Fruit fly (Drosophila melanogaster) whole organism, pupa: Measurements from ENCODE around the gene Ucp4B.

Experiments used
- CG10348 ChIP-seq: fragments of 200-800 bp; sonication (Bioruptor generic); IDR thresholded peaks from 2 replicates; pipeline ENCODE4 v1.3.6; 2022; ENCODE audit warnings: missing biosample characterization, missing genetic modification characterization
- CG12605 ChIP-seq: fragments of 200-800 bp; sonication (Bioruptor generic); IDR thresholded peaks from 2 replicates; pipeline ENCODE4 v1.3.6; 2022; ENCODE audit warnings: missing biosample characterization, missing genetic modification characterization
- CG13204 ChIP-seq: fragments of 200-800 bp; sonication (Bioruptor generic); optimal IDR thresholded peaks from 2 replicates; lab custom pipeline; 2018; ENCODE audit warnings: missing biosample characterization, mild to moderate bottlenecking, missing genetic modification characterization, moderate library complexity
- CG14655 ChIP-seq: fragments of 200-800 bp; sonication (Bioruptor generic); optimal IDR thresholded peaks from 3 replicates; lab custom pipeline; 2017; ENCODE audit warnings: mild to moderate bottlenecking, missing biosample characterization, missing genetic modification reagents, missing genetic modification characterization
- CG15710 ChIP-seq: fragments of 200-800 bp; sonication (Bioruptor generic); optimal IDR thresholded peaks from 2 replicates; lab custom pipeline; 2018; ENCODE audit warnings: missing biosample characterization, mild to moderate bottlenecking, missing genetic modification characterization, moderate library complexity
- CG17806 ChIP-seq: fragments of 200-800 bp; sonication (Bioruptor generic); optimal IDR thresholded peaks from 2 replicates; lab custom pipeline; 2018; ENCODE audit warnings: missing biosample characterization, mild to moderate bottlenecking, missing genetic modification characterization, moderate library complexity
- CG32121 ChIP-seq: fragments of 200-800 bp; sonication (Bioruptor generic); IDR thresholded peaks from 2 replicates; pipeline ENCODE4 v1.3.6; 2022; ENCODE audit warnings: missing biosample characterization, missing genetic modification characterization
- CG34367 ChIP-seq: fragments of 200-800 bp; sonication (Bioruptor generic); optimal IDR thresholded peaks from 2 replicates; lab custom pipeline; 2018; ENCODE audit warnings: missing biosample characterization, mild to moderate bottlenecking, missing genetic modification characterization
- CG4496 ChIP-seq: fragments of 200-800 bp; sonication (Bioruptor generic); IDR thresholded peaks from 3 replicates; pipeline ENCODE4 v1.3.6; 2022; ENCODE audit warnings: missing biosample characterization, missing genetic modification characterization
- CG8159 ChIP-seq: fragments of 200-800 bp; sonication (Bioruptor generic); optimal IDR thresholded peaks from 3 replicates; lab custom pipeline; 2018; ENCODE audit warnings: missing biosample characterization, mild to moderate bottlenecking, missing genetic modification characterization, moderate library complexity
- CG8301 ChIP-seq: fragments of 200-800 bp; sonication (Bioruptor generic); optimal IDR thresholded peaks from 2 replicates; lab custom pipeline; 2018; ENCODE audit warnings: missing biosample characterization, mild to moderate bottlenecking, missing genetic modification characterization
- CG9948 ChIP-seq: fragments of 200-800 bp; sonication (Bioruptor generic); optimal IDR thresholded peaks from 2 replicates; lab custom pipeline; 2018; ENCODE audit warnings: missing biosample characterization, mild to moderate bottlenecking, missing genetic modification characterization, moderate library complexity
- D1 ChIP-seq: fragments of 200-800 bp; sonication (Bioruptor generic); optimal IDR thresholded peaks from 2 replicates; lab custom pipeline; 2018; ENCODE audit warnings: missing biosample characterization, mild to moderate bottlenecking, missing genetic modification characterization, moderate library complexity
- EcR ChIP-seq: fragments of 200-800 bp; sonication (Bioruptor generic); optimal IDR thresholded peaks from 3 replicates; lab custom pipeline; 2019; ENCODE audit warnings: missing biosample characterization, missing genetic modification characterization, mild to moderate bottlenecking, moderate library complexity, missing genetic modification reagents
- Ets98B ChIP-seq: fragments of 200-800 bp; sonication (Bioruptor generic); IDR thresholded peaks from 2 replicates; pipeline ENCODE4 v1.3.6; 2022; ENCODE audit warnings: missing biosample characterization, missing genetic modification characterization
- Pif1A ChIP-seq: fragments of 200-800 bp; sonication (Bioruptor generic); optimal IDR thresholded peaks from 3 replicates; lab custom pipeline; 2016; ENCODE audit warnings: missing biosample characterization, missing genetic modification characterization
- Pif1B ChIP-seq: fragments of 200-800 bp; sonication (Bioruptor generic); optimal IDR thresholded peaks from 3 replicates; lab custom pipeline; 2016; ENCODE audit warnings: missing biosample characterization, missing genetic modification characterization
- Snoo ChIP-seq: fragments of 200-800 bp; sonication (Bioruptor generic); optimal IDR thresholded peaks from 3 replicates; lab custom pipeline; 2017; ENCODE audit warnings: missing biosample characterization, mild to moderate bottlenecking, missing genetic modification characterization, inconsistent platforms
- fd96Ca ChIP-seq: fragments of 200-800 bp; sonication (Bioruptor generic); IDR thresholded peaks from 3 replicates; pipeline ENCODE4 v1.3.6; 2022; ENCODE audit warnings: missing biosample characterization, missing genetic modification characterization
- gl ChIP-seq: fragments of 200-800 bp; sonication (Bioruptor generic); optimal IDR thresholded peaks from 2 replicates; lab custom pipeline; 2018; ENCODE audit warnings: missing biosample characterization, mild to moderate bottlenecking, missing genetic modification characterization
- rn ChIP-seq: fragments of 200-800 bp; sonication (Bioruptor generic); IDR thresholded peaks from 2 replicates; pipeline ENCODE4 v1.3.6; 2022; ENCODE audit warnings: missing biosample characterization, missing genetic modification characterization

Gene Ucp4B

DNA sequence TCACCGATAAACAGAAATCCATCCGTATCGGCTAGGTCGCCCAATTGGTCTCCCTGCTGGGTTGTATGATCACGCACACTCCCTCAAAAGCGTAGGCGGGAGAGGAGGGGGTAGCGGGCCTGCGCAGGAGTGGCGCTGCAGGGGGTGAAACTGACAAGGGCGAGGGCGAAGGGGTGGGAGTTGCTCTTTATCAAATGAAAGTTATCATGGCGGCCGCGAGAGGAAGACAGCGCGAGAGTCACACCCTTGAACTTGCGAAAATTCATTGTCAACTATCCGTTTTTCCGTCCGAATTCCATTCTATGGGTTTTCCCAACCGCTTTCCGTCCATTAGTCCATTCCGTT, 9.4 kb downstream of the Ucp4B start:
- no peak for TF ChIP-seq CG34367 (tag; lab: Kevin White, UChicago)
- no peak for TF ChIP-seq rn
- TF ChIP-seq CG14655 (GFP tag; lab: Kevin White, UChicago): no peak
- no peak for TF ChIP-seq CG17806
- TF ChIP-seq CG4496 (GFP tag; lab: Robert Waterston, UW): no peak
- TF ChIP-seq CG10348 (GFP tag; lab: Robert Waterston, UW): no peak
- TF ChIP-seq D1 (tag; lab: Kevin White, UChicago): no peak
- TF ChIP-seq EcR (GFP tag; lab: Kevin White, UChicago): no peak
- no peak for TF ChIP-seq Pif1A (GFP tag; lab: Kevin White, UChicago)
- TF ChIP-seq fd96Ca: no peak
- no peak for TF ChIP-seq CG12605 (GFP tag; lab: Robert Waterston, UW)
- TF ChIP-seq Pif1B (GFP tag; lab: Kevin White, UChicago): no peak
- no peak for TF ChIP-seq CG32121 (GFP tag; lab: Robert Waterston, UW)
- no peak for TF ChIP-seq gl
- TF ChIP-seq Snoo: no peak
- no peak for TF ChIP-seq CG15710 (tag; lab: Kevin White, UChicago)
- TF ChIP-seq CG9948 (tag; lab: Kevin White, UChicago): no peak
- TF ChIP-seq Ets98B (GFP tag; lab: Robert Waterston, UW): no peak

DNA sequence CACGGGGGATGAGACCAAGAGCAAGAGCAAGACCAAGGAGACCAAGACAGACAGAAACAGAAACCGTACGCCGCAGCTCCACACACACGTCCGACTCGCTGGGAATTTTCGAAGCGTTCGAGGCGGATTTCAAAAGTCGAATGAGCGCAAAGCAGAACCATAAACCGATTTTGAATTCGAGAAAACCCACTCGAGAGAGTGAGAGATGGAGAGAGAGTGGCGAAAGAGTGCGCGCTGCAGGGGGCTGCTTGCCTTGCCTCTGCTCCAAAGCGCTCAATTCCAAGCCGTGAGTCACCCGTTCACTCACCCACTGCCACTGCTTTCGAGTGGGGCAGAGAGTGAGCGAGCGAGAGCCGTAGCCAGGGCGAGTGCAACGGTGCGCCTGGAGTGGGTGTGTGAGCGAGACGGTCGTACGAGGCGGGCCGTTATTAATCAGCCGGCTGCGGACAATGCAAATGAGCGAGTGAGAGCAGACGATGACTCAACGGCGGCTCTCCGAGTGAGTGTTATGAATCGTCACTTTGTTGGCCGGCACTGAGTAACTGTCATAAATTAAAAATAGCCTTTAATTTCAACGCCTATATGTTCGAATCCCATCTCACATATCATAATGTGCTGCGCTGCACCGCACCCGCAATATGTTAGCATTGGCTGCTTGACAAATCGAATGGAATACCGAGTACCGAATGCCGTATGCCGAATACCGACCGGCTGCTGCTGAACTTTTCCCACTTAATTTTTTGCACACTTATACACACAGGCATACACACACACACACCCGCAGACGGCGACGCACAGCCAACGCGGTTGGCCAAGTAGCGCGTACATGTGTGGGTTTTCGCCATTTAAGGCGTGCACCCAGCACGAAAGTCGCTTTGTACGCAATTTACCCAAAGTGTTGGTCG, 10.6 kb downstream of the Ucp4B start:
- TF ChIP-seq CG17806: peak; percentile 8
- peak; percentile 40 for TF ChIP-seq Pif1A (GFP tag; lab: Kevin White, UChicago)
- no peak for TF ChIP-seq CG8301
- TF ChIP-seq CG13204: peak; percentile 87
- no peak for TF ChIP-seq CG15710 (tag; lab: Kevin White, UChicago)
- TF ChIP-seq Pif1B (GFP tag; lab: Kevin White, UChicago): peak; percentile 30
- peak; percentile 30 for TF ChIP-seq CG8159 (tag; lab: Kevin White, UChicago)
- TF ChIP-seq EcR (GFP tag; lab: Kevin White, UChicago): peak; percentile 95

DNA sequence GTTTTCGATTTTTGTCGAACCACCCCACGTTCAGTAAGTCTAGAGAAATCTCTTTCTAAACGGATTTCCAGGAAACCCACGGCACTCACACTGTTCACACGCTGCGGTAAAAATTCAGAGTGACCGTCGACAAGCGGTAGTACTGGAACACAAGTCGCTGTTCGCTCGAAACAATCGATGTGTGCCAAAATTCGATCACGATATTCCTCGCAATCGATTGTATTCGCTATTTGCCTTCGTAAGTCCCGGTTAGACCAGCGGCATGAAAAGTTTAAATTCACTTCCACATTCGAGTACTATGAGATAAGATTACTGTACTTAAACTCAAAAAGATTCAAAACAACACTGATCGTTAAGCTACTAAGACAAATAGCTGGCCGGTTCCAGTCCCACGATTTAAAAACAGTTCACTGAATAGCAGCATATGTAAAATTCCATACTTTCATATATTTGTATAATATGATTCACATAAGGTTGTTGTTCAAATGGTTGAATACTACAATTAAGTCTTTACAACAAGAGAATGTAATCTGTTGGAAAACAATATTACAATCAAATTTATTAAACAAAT, 11.3 kb downstream of the Ucp4B start, which contains the start of gene chic:
chic (minus strand) TSS at position 157 of the 571 bp plus-strand sequence.
- no peak for TF ChIP-seq gl
- no peak for TF ChIP-seq CG8159 (tag; lab: Kevin White, UChicago)
- no peak for TF ChIP-seq CG32121 (GFP tag; lab: Robert Waterston, UW)
- TF ChIP-seq Snoo: no peak
- TF ChIP-seq CG12605 (GFP tag; lab: Robert Waterston, UW): no peak
- no peak for TF ChIP-seq EcR (GFP tag; lab: Kevin White, UChicago)
- TF ChIP-seq fd96Ca: no peak
- no peak for TF ChIP-seq CG9948 (tag; lab: Kevin White, UChicago)
- no peak for TF ChIP-seq CG34367 (tag; lab: Kevin White, UChicago)
- TF ChIP-seq CG8301: no peak
- TF ChIP-seq Ets98B (GFP tag; lab: Robert Waterston, UW): no peak
- TF ChIP-seq CG4496 (GFP tag; lab: Robert Waterston, UW): no peak
- no peak for TF ChIP-seq Pif1A (GFP tag; lab: Kevin White, UChicago)
- TF ChIP-seq CG17806: no peak
- no peak for TF ChIP-seq CG15710 (tag; lab: Kevin White, UChicago)
- TF ChIP-seq Pif1B (GFP tag; lab: Kevin White, UChicago): no peak

DNA sequence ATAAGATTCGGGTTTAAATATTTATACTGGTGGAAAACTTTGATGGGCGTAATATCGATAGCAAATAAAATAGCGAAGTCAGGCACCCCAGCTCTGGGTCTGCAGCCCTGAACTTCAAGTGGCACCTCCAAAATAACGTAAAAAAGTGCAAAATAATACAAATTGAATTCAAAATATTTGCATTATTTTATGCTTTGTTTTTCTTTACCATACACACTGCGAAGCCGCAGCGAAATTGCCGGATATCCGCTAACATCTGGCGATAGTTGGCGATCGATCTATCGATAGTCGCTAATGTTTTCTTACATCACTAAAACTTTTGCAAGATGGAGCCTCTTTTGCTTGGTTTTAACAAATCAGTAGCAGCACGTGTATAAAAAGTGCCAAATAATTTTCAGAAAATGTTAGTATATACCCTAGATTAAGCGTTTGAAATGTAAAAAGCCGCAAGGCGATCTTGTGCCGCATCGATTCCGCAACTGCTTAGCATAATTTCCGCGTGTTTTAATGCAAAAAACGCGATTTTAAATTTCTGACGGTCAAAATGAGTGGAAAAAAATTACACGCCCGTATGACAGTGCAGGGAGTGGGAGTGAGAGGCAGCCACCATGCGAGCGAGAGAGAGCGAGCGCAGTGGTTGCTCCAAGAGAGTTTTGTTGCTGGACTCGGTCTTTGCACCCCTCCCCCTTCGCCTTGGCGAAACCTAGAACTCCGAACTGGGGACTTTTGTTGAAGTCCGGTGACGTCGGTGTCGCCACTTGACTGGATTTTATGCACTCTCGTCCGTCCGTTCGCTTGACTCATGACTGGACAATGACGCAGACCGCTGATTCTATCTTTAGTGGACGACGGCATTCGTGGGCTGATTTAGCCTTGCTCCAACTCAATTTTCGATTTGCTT, 12.0 kb downstream of the Ucp4B start, which contains the start of gene eIF4A:
eIF4A (plus strand) TSS at position 332 of the 901 bp plus-strand sequence.
- TF ChIP-seq EcR (GFP tag; lab: Kevin White, UChicago): peak; percentile 47
- no peak for TF ChIP-seq CG4496 (GFP tag; lab: Robert Waterston, UW)
- TF ChIP-seq rn: no peak
- TF ChIP-seq CG32121 (GFP tag; lab: Robert Waterston, UW): no peak
- no peak for TF ChIP-seq CG8301
- TF ChIP-seq CG15710 (tag; lab: Kevin White, UChicago): no peak
- TF ChIP-seq CG13204: peak; percentile 10
- no peak for TF ChIP-seq CG14655 (GFP tag; lab: Kevin White, UChicago)
- no peak for TF ChIP-seq CG10348 (GFP tag; lab: Robert Waterston, UW)
- TF ChIP-seq CG12605 (GFP tag; lab: Robert Waterston, UW): no peak
- no peak for TF ChIP-seq fd96Ca
- TF ChIP-seq Pif1A (GFP tag; lab: Kevin White, UChicago): no peak
- no peak for TF ChIP-seq Ets98B (GFP tag; lab: Robert Waterston, UW)
- no peak for TF ChIP-seq CG9948 (tag; lab: Kevin White, UChicago)
- TF ChIP-seq CG8159 (tag; lab: Kevin White, UChicago): peak; percentile 6
- TF ChIP-seq CG17806: no peak
- TF ChIP-seq D1 (tag; lab: Kevin White, UChicago): no peak
- TF ChIP-seq gl: no peak
- no peak for TF ChIP-seq Pif1B (GFP tag; lab: Kevin White, UChicago)
- TF ChIP-seq CG34367 (tag; lab: Kevin White, UChicago): peak; percentile 11
- no peak for TF ChIP-seq Snoo
